Fruit fly (Drosophila melanogaster): ENCODE measurements around the gene Sec61gamma.

The Sec61gamma gene

dm6 chrX:19601644-19602043, 41.5 kb upstream of the Sec61gamma start, which contains the start of gene CG14220 (continued):
- TF ChIP-seq Mrtf (GFP tag; IDR thresholded peaks at IDR 0.05) (no peak), CG15696 (tag; optimal IDR thresholded peaks at IDR 0.05) (no peak), CG12391 (tag; optimal IDR thresholded peaks at IDR 0.05) (peak; percentile 19), CG13775 (GFP tag; optimal IDR thresholded peaks at IDR 0.05) (no peak), lbe (GFP tag; optimal IDR thresholded peaks at IDR 0.05) (peak; percentile 32), Max (GFP tag; optimal IDR thresholded peaks at IDR 0.05) (no peak), CG7839 (tag; optimal IDR thresholded peaks at IDR 0.05) (no peak), CG6813 (GFP tag; optimal IDR thresholded peaks at IDR 0.05) (no peak), unc-4 (GFP tag; IDR thresholded peaks at IDR 0.05; ENCODE audit: partially characterized antibody) (peak; percentile 93), Abd-B (GFP tag; optimal IDR thresholded peaks at IDR 0.05) (no peak), schlank (tag; optimal IDR thresholded peaks at IDR 0.05) (no peak), CG3281 (GFP tag; optimal IDR thresholded peaks at IDR 0.05) (peak; percentile 20), HLH54F (GFP tag; optimal IDR thresholded peaks at IDR 0.05) (no peak), otp (GFP tag; IDR thresholded peaks at IDR 0.05) (no peak), Dek (tag; optimal IDR thresholded peaks at IDR 0.05) (peak; percentile 13), prd (optimal IDR thresholded peaks at IDR 0.05) (no peak), prd (GFP tag; IDR thresholded peaks at IDR 0.05) (no peak), CG10267 (tag; optimal IDR thresholded peaks at IDR 0.05) (peak; percentile 45), Asciz (GFP tag; optimal IDR thresholded peaks at IDR 0.05) (no peak), sd (tag; optimal IDR thresholded peaks at IDR 0.05) (no peak), CG10321 (GFP tag; IDR thresholded peaks at IDR 0.05) (no peak), CG14441 (GFP tag; IDR thresholded peaks at IDR 0.05) (no peak), CG14860 (GFP tag; IDR thresholded peaks at IDR 0.05; ENCODE audit: partially characterized antibody) (peak; percentile 90), Vsx1 (GFP tag; optimal IDR thresholded peaks at IDR 0.05) (no peak), ttk (GFP tag; IDR thresholded peaks at IDR 0.05) (no peak), Ets65A (GFP tag) (no peak), CG11696 (GFP tag; IDR thresholded peaks at IDR 0.05) (no peak), gsb (GFP tag; IDR thresholded peaks at IDR 0.05) (no peak), tin (GFP tag; optimal IDR thresholded peaks at IDR 0.05) (no peak), Atf6 (GFP tag; IDR thresholded peaks at IDR 0.05) (no peak), gce (GFP tag; IDR thresholded peaks at IDR 0.05) (no peak), usp (GFP tag; optimal IDR thresholded peaks at IDR 0.05) (no peak), HLH3B (GFP tag; IDR thresholded peaks at IDR 0.05) (no peak), CG17359 (tag; optimal IDR thresholded peaks at IDR 0.05) (no peak), Trl (optimal IDR thresholded peaks at IDR 0.05) (no peak), Trl (GFP tag; optimal IDR thresholded peaks at IDR 0.05) (no peak), CG18476 (GFP tag; optimal IDR thresholded peaks at IDR 0.05) (no peak), zfh2 (GFP tag; optimal IDR thresholded peaks at IDR 0.05) (no peak), CG12659 (GFP tag; optimal IDR thresholded peaks at IDR 0.05) (peak; percentile 44), CG30431 (GFP tag; optimal IDR thresholded peaks at IDR 0.05) (no peak), Spps (tag; optimal IDR thresholded peaks at IDR 0.05) (no peak), CG14710 (tag; optimal IDR thresholded peaks at IDR 0.05) (peak; percentile 44), kni (GFP tag; optimal IDR thresholded peaks at IDR 0.05) (no peak), bbx (GFP tag; IDR thresholded peaks at IDR 0.05; ENCODE audit: partially characterized antibody) (peak; percentile 97), wdn (GFP tag; IDR thresholded peaks at IDR 0.05) (no peak), Eip74EF (GFP tag; optimal IDR thresholded peaks at IDR 0.05) (no peak), Optix (GFP tag; IDR thresholded peaks at IDR 0.05) (no peak), CG34422 (GFP tag; IDR thresholded peaks at IDR 0.05) (no peak), ken (GFP tag; IDR thresholded peaks at IDR 0.05) (no peak), CG18011 (GFP tag; optimal IDR thresholded peaks at IDR 0.05) (no peak), Hsf (GFP tag; optimal IDR thresholded peaks at IDR 0.05) (no peak), az2 (GFP tag; optimal IDR thresholded peaks at IDR 0.05) (no peak)

All from whole organism, embryonic.